Worm (Caenorhabditis elegans) whole organism, dauer: ENCODE results near the gene C04E12.2.

Source experiments
- unc-62 ChIP-seq: sonication (generic microtip); optimal IDR thresholded peaks from 2 replicates; lab custom pipeline; 2017; ENCODE audit warnings: missing biosample characterization, missing genetic modification reagents, missing genetic modification characterization

C04E12.2 gene

DNA sequence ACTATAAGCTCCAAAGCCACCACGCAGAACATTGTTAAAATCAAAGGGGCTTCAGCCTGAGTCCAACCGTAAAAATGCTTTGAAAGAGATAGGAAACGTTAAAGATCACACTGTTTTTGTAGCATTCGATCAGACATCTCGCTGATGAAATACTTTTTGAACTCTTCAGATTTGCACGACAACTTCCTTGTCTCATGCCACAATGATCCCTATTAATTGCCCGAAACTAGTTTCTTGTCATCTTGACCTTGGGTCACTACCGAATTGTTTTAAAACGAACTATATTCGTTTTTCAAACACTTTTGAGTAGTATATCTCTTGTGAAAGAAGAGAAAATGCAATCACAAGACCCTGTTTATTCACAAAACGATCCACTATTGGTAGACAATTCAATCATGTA lies 50.1 kb downstream of the C04E12.2 start, which contains the start of gene T20D4.3:
Gene T20D4.3 (plus strand): TSS at position 301 of the 400 bp plus-strand sequence.
- no peak for TF ChIP-seq unc-62 (GFP tag; lab: Kevin White, UChicago)
